Worm (Caenorhabditis elegans): ENCODE results near the gene ZK507.1.

ZK507.1 gene

ce11 chrIII:9071372-9071771, 29.7 kb downstream of the ZK507.1 start, which contains the start of gene lin-12:
Gene lin-12, minus strand, starts transcription at chrIII:9071472.
- TF ChIP-seq tbx-11 (GFP tag; IDR thresholded peaks at IDR 0.05), result no peak
- TF ChIP-seq ceh-36 (tag; optimal IDR thresholded peaks at IDR 0.05), result no peak
- TF ChIP-seq B0310.2 (tag; optimal IDR thresholded peaks at IDR 0.05), result no peak
- TF ChIP-seq scrt-1 (GFP tag; IDR thresholded peaks at IDR 0.05), result no peak
- no peak for TF ChIP-seq ceh-13 (GFP tag; optimal IDR thresholded peaks at IDR 0.05)
- no peak for TF ChIP-seq ets-7 (tag; optimal IDR thresholded peaks at IDR 0.05)
- TF ChIP-seq pes-1 (GFP tag; IDR thresholded peaks at IDR 0.05), result no peak
- no peak for TF ChIP-seq hmg-4 (GFP tag; optimal IDR thresholded peaks at IDR 0.05)
- TF ChIP-seq aly-1 (tag; optimal IDR thresholded peaks at IDR 0.05), result no peak
- TF ChIP-seq tbx-37 (GFP tag; conservative IDR thresholded peaks at IDR 0.05), result no peak
- no peak for TF ChIP-seq hmbx-1 (tag; optimal IDR thresholded peaks at IDR 0.05)
- no peak for TF ChIP-seq tra-4 (tag; optimal IDR thresholded peaks at IDR 0.05)
- TF ChIP-seq flt-1 (GFP tag; IDR thresholded peaks at IDR 0.05), result no peak
- TF ChIP-seq hnd-1 (tag; optimal IDR thresholded peaks at IDR 0.05), result no peak
- TF ChIP-seq sea-1 (GFP tag; conservative IDR thresholded peaks at IDR 0.05), result no peak
- TF ChIP-seq ama-1 (optimal IDR thresholded peaks at IDR 0.05), result no peak

- no peak for TF ChIP-seq tra-4 (tag; optimal IDR thresholded peaks at IDR 0.05)
- TF ChIP-seq flt-1 (GFP tag; IDR thresholded peaks at IDR 0.05), result no peak
- no peak for TF ChIP-seq B0310.2 (tag; optimal IDR thresholded peaks at IDR 0.05)
- no peak for TF ChIP-seq hmbx-1 (tag; optimal IDR thresholded peaks at IDR 0.05)
- TF ChIP-seq aly-1 (tag; optimal IDR thresholded peaks at IDR 0.05), result no peak
- TF ChIP-seq scrt-1 (GFP tag; IDR thresholded peaks at IDR 0.05), result no peak
- TF ChIP-seq pes-1 (GFP tag; IDR thresholded peaks at IDR 0.05), result no peak
- TF ChIP-seq ceh-13 (GFP tag; optimal IDR thresholded peaks at IDR 0.05), result no peak
- TF ChIP-seq hnd-1 (tag; optimal IDR thresholded peaks at IDR 0.05), result no peak
- no peak for TF ChIP-seq ama-1 (optimal IDR thresholded peaks at IDR 0.05)
- TF ChIP-seq sea-1 (GFP tag; conservative IDR thresholded peaks at IDR 0.05), result no peak
- no peak for TF ChIP-seq ets-7 (tag; optimal IDR thresholded peaks at IDR 0.05)
- TF ChIP-seq F13C5.2 (tag; optimal IDR thresholded peaks at IDR 0.05), result no peak
- no peak for TF ChIP-seq tbx-11 (GFP tag; IDR thresholded peaks at IDR 0.05)
- TF ChIP-seq tbx-37 (GFP tag; conservative IDR thresholded peaks at IDR 0.05), result no peak
- TF ChIP-seq ceh-36 (tag; optimal IDR thresholded peaks at IDR 0.05), result no peak
- no peak for TF ChIP-seq hmg-4 (GFP tag; optimal IDR thresholded peaks at IDR 0.05)
Observed at ce11 chrIII:9069712-9070111, 31.4 kb downstream of the ZK507.1 start.

DNA sequence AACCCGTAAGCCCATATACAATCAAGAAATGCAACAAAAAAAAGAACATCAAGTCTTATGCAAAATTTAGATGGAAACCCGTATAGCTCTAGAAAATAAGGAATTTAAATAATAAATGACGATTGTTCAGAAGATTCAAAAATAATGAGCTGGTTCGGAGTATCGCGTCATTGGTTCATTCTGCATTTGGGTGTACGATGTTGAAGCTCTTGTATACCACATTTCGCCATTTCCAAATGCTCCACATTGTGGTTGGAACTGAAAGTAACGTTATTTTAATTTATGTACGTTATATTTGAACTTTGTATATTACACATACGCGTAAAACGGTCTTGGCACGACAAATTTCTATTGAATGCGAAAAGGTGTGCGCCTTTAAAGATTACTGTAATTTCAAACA, 40.8 kb downstream of the ZK507.1 start:
- TF ChIP-seq scrt-1 (GFP tag; IDR thresholded peaks at IDR 0.05) (no peak), F13C5.2 (tag; optimal IDR thresholded peaks at IDR 0.05) (no peak), hmg-4 (GFP tag; optimal IDR thresholded peaks at IDR 0.05) (no peak), sea-1 (GFP tag; conservative IDR thresholded peaks at IDR 0.05) (no peak), flt-1 (GFP tag; IDR thresholded peaks at IDR 0.05) (no peak), hmbx-1 (tag; optimal IDR thresholded peaks at IDR 0.05) (no peak), hnd-1 (tag; optimal IDR thresholded peaks at IDR 0.05) (no peak), tbx-37 (GFP tag; conservative IDR thresholded peaks at IDR 0.05) (no peak), pes-1 (GFP tag; IDR thresholded peaks at IDR 0.05) (no peak), aly-1 (tag; optimal IDR thresholded peaks at IDR 0.05) (no peak), ets-7 (tag; optimal IDR thresholded peaks at IDR 0.05) (no peak)

- TF ChIP-seq aly-1 (tag; optimal IDR thresholded peaks at IDR 0.05) (no peak), ama-1 (optimal IDR thresholded peaks at IDR 0.05) (no peak), ets-7 (tag; optimal IDR thresholded peaks at IDR 0.05) (no peak)
Observed at ce11 chrIII:9058959-9059534, 42.1 kb downstream of the ZK507.1 start, which contains the start of gene gst-1. Gene gst-1, plus strand, starts transcription at chrIII:9059331.

DNA sequence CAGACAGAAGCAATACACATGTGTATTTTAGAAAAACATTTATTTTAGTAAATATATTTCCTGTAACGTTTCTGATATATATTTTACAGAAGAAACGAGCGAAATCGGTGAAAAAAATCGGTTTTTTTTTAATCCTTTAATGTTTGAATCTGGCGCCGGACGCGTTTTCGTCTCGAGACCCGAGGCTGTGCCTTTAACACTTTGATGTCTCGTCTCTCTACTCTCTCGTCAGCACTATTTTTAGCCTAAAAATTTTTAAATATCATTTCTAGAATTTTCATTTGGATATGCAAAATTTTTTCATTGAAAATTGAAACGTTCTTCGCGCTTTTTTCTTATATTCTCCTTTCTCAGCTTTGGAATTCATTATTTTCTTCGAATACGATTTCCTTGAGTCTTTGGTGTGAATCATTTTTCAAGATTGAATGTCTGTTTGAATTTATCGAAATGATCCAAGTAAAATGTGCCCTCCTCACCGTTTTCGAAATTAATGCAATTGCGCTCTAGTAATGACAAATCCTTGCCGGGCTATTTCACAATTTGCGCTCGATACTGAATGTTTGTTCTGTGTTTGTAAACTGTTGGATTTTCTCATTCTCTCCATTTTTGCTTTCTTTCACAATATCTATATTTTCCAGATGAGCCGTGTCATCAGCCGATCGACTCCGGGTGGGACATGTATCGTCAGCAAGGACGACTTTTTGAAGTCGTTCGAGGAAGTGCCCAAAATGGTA, 46.5 kb downstream of the ZK507.1 start, which contains the start of gene cls-2:
TSS of gene cls-2 (plus strand) at position 635 of the 734 bp plus-strand sequence.
- TF ChIP-seq hmg-4 (GFP tag; optimal IDR thresholded peaks at IDR 0.05) (no peak), sea-1 (GFP tag; conservative IDR thresholded peaks at IDR 0.05) (0 out of 2 replicates have a peak, but pooled peaks have one; percentile 58)

DNA sequence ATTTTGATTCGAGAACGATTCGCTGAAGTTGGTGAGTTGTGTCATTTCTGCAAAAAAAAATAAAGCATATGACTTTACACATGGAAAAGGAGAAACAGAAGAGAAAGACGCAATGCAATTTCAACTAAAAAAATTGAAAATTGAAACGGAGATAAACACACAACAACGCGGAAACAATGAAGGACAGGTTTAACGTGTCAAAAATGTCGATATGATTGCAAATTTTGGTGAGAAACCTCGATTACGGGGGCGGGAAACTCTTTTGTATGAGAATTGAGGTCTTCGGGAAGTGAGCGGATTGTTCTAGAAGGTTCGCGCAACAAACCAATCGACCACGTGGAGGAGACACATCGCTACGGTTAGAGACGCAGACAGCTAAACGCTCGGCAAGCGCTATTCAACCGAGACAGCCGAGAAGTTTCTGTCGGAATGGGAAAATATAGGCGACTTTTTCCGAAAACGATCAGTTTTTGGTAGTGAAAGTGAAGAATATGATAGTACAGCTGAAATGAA, 47.3 kb downstream of the ZK507.1 start, which contains the start of gene R107.5:
TSS of gene R107.5 (minus strand) at position 51 of the 513 bp plus-strand sequence.
- TF ChIP-seq hnd-1 (tag; optimal IDR thresholded peaks at IDR 0.05) (peak; percentile 31), tbx-37 (GFP tag; conservative IDR thresholded peaks at IDR 0.05) (no peak), scrt-1 (GFP tag; IDR thresholded peaks at IDR 0.05) (no peak), ets-7 (tag; optimal IDR thresholded peaks at IDR 0.05) (no peak), aly-1 (tag; optimal IDR thresholded peaks at IDR 0.05) (no peak), hmg-4 (GFP tag; optimal IDR thresholded peaks at IDR 0.05) (peak; percentile 47), tra-4 (tag; optimal IDR thresholded peaks at IDR 0.05) (peak; percentile 58), flt-1 (GFP tag; IDR thresholded peaks at IDR 0.05) (peak; percentile 24; the same call in 1 of the 2 replicates), ama-1 (optimal IDR thresholded peaks at IDR 0.05) (no peak), pes-1 (GFP tag; IDR thresholded peaks at IDR 0.05) (peak; percentile 12; the same call in 1 of the 2 replicates), sea-1 (GFP tag; conservative IDR thresholded peaks at IDR 0.05) (0 out of 2 replicates have a peak, but pooled peaks have one; percentile 11), F13C5.2 (tag; optimal IDR thresholded peaks at IDR 0.05) (peak; percentile 66), B0310.2 (tag; optimal IDR thresholded peaks at IDR 0.05) (peak; percentile 63), ceh-13 (GFP tag; optimal IDR thresholded peaks at IDR 0.05) (no peak), tbx-11 (GFP tag; IDR thresholded peaks at IDR 0.05) (no peak)

DNA sequence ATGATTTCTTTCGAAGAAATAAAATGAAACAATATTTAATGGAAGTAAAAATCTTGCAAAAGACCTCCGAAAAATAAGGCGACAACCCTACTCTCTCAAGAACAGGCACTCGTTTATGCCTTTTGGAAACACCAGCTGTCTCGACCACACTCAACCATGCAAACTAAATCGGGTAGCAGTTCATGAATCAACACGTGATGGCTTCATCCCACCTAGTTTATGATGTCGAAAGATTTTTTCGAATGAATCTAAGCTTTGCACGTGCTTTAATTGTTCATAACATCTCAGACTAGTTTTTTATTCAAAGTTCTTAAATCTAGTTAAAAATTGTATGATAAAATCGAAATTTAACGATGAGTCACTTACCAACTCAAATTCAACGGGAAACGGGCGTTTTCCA, 47.8 kb downstream of the ZK507.1 start:
- TF ChIP-seq scrt-1 (GFP tag; IDR thresholded peaks at IDR 0.05), result no peak
- 0 out of 2 replicates have a peak, but pooled peaks have one; percentile 37 for TF ChIP-seq pes-1 (GFP tag; IDR thresholded peaks at IDR 0.05)

All from whole organism, early embryonic.